Worm (Caenorhabditis elegans) whole organism, L1 larva: ENCODE measurements around the gene Y71H2AM.3.

Source experiments
- C04F5.9 ChIP-seq: sonication (generic microtip); optimal IDR thresholded peaks from 2 replicates; lab custom pipeline; 2016; ENCODE audit warnings: missing genetic modification characterization, missing compliant biosample characterization
- C16A3.4 ChIP-seq: fragments of 150-350 bp; optimal IDR thresholded peaks from 2 replicates; lab custom pipeline; 2014; ENCODE audit warnings: missing biosample characterization, missing genetic modification characterization
- C34B4.2 ChIP-seq: sonication (generic microtip); optimal IDR thresholded peaks from 2 replicates; lab custom pipeline; 2017; ENCODE audit warnings: mild to moderate bottlenecking, missing genetic modification characterization, missing compliant biosample characterization
- F16B12.6 ChIP-seq: fragments of 150-350 bp; optimal IDR thresholded peaks from 2 replicates; lab custom pipeline; 2014; ENCODE audit warnings: missing biosample characterization, missing genetic modification characterization
- Y116A8C.19 ChIP-seq: sonication (generic microtip); optimal IDR thresholded peaks from 2 replicates; lab custom pipeline; 2016; ENCODE audit warnings: missing compliant biosample characterization, missing genetic modification characterization, borderline replicate concordance
- aha-1 ChIP-seq: fragments of 150-350 bp; optimal IDR thresholded peaks from 2 replicates; lab custom pipeline; 2014; ENCODE audit warnings: missing biosample characterization, missing genetic modification characterization
- alr-1 ChIP-seq: fragments of 200-800 bp; sonication (Bioruptor generic); optimal IDR thresholded peaks from 2 replicates; lab custom pipeline; 2018; ENCODE audit warnings: borderline replicate concordance, mild to moderate bottlenecking, missing genetic modification characterization, missing compliant biosample characterization
- aly-2 ChIP-seq: fragments of 150-350 bp; optimal IDR thresholded peaks from 2 replicates; lab custom pipeline; 2014; ENCODE audit warnings: missing biosample characterization, missing genetic modification characterization
- blmp-1 ChIP-seq: fragments of 150-350 bp; optimal IDR thresholded peaks from 2 replicates; lab custom pipeline; 2014; ENCODE audit warnings: missing biosample characterization, missing genetic modification characterization
- ceh-63 ChIP-seq: fragments of 200-800 bp; sonication (Bioruptor generic); optimal IDR thresholded peaks from 2 replicates; lab custom pipeline; 2018; ENCODE audit warnings: mild to moderate bottlenecking, missing genetic modification characterization, missing compliant biosample characterization
- ceh-8 ChIP-seq: fragments of 200-800 bp; sonication (Bioruptor generic); optimal IDR thresholded peaks from 2 replicates; lab custom pipeline; 2018; ENCODE audit warnings: mild to moderate bottlenecking, missing genetic modification characterization, moderate library complexity, missing compliant biosample characterization
- ceh-88 ChIP-seq: fragments of 200-800 bp; sonication (Bioruptor generic); IDR thresholded peaks from 2 replicates; pipeline ENCODE4 v1.3.6; 2022; ENCODE audit warnings: missing genetic modification characterization, missing compliant biosample characterization
- ces-1 ChIP-seq: fragments of 150-350 bp; optimal IDR thresholded peaks from 2 replicates; lab custom pipeline; 2014; ENCODE audit warnings: missing biosample characterization, missing genetic modification reagents, missing genetic modification characterization
- dpl-1 ChIP-seq, 3 experiments: fragments of 150-350 bp in 2 of 3; sonication (generic microtip) in 1 of 3; optimal IDR thresholded peaks; 2 replicates each; lab custom pipeline; 2014 to 2017; ENCODE audit warnings: missing biosample characterization in 3 of 3, missing genetic modification characterization in 3 of 3, missing genetic modification reagents in 3 of 3
- efl-1 ChIP-seq, 4 experiments: fragments of 150-350 bp; optimal IDR thresholded peaks in 3 of 4; peaks in 1 of 4; 1 replicate in 1 of 4; 2 replicates in 3 of 4; lab custom pipeline; 2014; ENCODE audit warnings: missing biosample characterization in 2 of 4, missing genetic modification characterization in 2 of 4, missing genetic modification reagents in 2 of 4
- efl-3 ChIP-seq: fragments of 200-800 bp; sonication (Bioruptor generic); optimal IDR thresholded peaks from 2 replicates; lab custom pipeline; 2018; ENCODE audit warnings: mild to moderate bottlenecking, missing genetic modification characterization, missing compliant biosample characterization
- egl-27 ChIP-seq, 2 experiments: fragments of 150-350 bp in 1 of 2; sonication (generic microtip); optimal IDR thresholded peaks; 3 replicates each; lab custom pipeline; 2017 to 2018; ENCODE audit warnings: missing biosample characterization in 2 of 2, missing genetic modification characterization in 2 of 2, missing genetic modification reagents in 2 of 2
- elt-3 ChIP-seq, 6 experiments: fragments of 150-350 bp in 1 of 6; sonication (generic microtip); optimal IDR thresholded peaks; 2 replicates each; lab custom pipeline; 2017 to 2018; ENCODE audit warnings: missing biosample characterization in 6 of 6, missing genetic modification characterization in 6 of 6, inconsistent platforms in 1 of 6
- fkh-8 ChIP-seq: sonication (generic microtip); optimal IDR thresholded peaks from 2 replicates; lab custom pipeline; 2016; ENCODE audit warnings: mild to moderate bottlenecking, missing genetic modification characterization, missing compliant biosample characterization
- grh-1 ChIP-seq: fragments of 200-800 bp; sonication (Bioruptor generic); IDR thresholded peaks from 2 replicates; pipeline ENCODE4 v1.3.6; 2022; ENCODE audit warnings: missing genetic modification reagents, missing genetic modification characterization, missing compliant biosample characterization
- hlh-4 ChIP-seq: sonication (generic microtip); optimal IDR thresholded peaks from 2 replicates; lab custom pipeline; 2016; ENCODE audit warnings: mild to moderate bottlenecking, missing genetic modification characterization, missing compliant biosample characterization
- isw-1 ChIP-seq: fragments of 200-800 bp; sonication (Bioruptor generic); IDR thresholded peaks from 2 replicates; pipeline ENCODE4 v1.3.6; 2022; ENCODE audit warnings: missing genetic modification characterization, missing compliant biosample characterization
- lin-13 ChIP-seq: fragments of 150-350 bp; optimal IDR thresholded peaks from 2 replicates; lab custom pipeline; 2014; ENCODE audit warnings: missing biosample characterization, missing genetic modification reagents, missing genetic modification characterization
- lin-14 ChIP-seq: fragments of 200-800 bp; sonication (Bioruptor generic); optimal IDR thresholded peaks from 2 replicates; lab custom pipeline; 2018; ENCODE audit warnings: mild to moderate bottlenecking, missing genetic modification characterization, moderate library complexity, missing compliant biosample characterization
- lin-39 ChIP-seq: fragments of 150-350 bp; optimal IDR thresholded peaks from 2 replicates; lab custom pipeline; 2014; ENCODE audit warnings: missing biosample characterization, missing genetic modification reagents, missing genetic modification characterization
- mab-9 ChIP-seq: fragments of 200-800 bp; sonication (Bioruptor generic); IDR thresholded peaks from 2 replicates; pipeline ENCODE4 v1.3.6; 2022; ENCODE audit warnings: missing genetic modification reagents, missing genetic modification characterization, missing compliant biosample characterization
- nhr-12 ChIP-seq: sonication (generic microtip); optimal IDR thresholded peaks from 2 replicates; lab custom pipeline; 2017; ENCODE audit warnings: missing biosample characterization, missing genetic modification characterization
- nhr-19 ChIP-seq: fragments of 200-800 bp; sonication (Bioruptor generic); conservative IDR thresholded peaks from 2 replicates; pipeline ENCODE4 v1.3.6; 2022; ENCODE audit warnings: missing genetic modification characterization, missing compliant biosample characterization
- nhr-47 ChIP-seq: sonication (generic microtip); optimal IDR thresholded peaks from 2 replicates; lab custom pipeline; 2016; ENCODE audit warnings: mild to moderate bottlenecking, missing genetic modification characterization, moderate library complexity, missing compliant biosample characterization
- nhr-71 ChIP-seq: sonication (generic microtip); optimal IDR thresholded peaks from 2 replicates; lab custom pipeline; 2016; ENCODE audit warnings: mild to moderate bottlenecking, missing genetic modification characterization, moderate library complexity, missing compliant biosample characterization
- nhr-77 ChIP-seq: fragments of 150-350 bp; optimal IDR thresholded peaks from 2 replicates; lab custom pipeline; 2014; ENCODE audit warnings: missing biosample characterization, missing genetic modification characterization
- nhr-84 ChIP-seq: sonication (generic microtip); optimal IDR thresholded peaks from 2 replicates; lab custom pipeline; 2017; ENCODE audit warnings: missing biosample characterization, missing genetic modification characterization
- nhr-90 ChIP-seq: sonication (generic microtip); optimal IDR thresholded peaks from 2 replicates; lab custom pipeline; 2016; ENCODE audit warnings: mild to moderate bottlenecking, missing genetic modification characterization, missing compliant biosample characterization; ENCODE audit not compliant: poor library complexity
- pag-3 ChIP-seq: sonication (generic microtip); optimal IDR thresholded peaks from 2 replicates; lab custom pipeline; 2017; ENCODE audit warnings: missing genetic modification characterization, mild to moderate bottlenecking, missing compliant biosample characterization, antibody characterized with exemption, borderline replicate concordance; ENCODE audit not compliant: insufficient read depth
- pax-3 ChIP-seq: fragments of 200-800 bp; sonication (Bioruptor generic); optimal IDR thresholded peaks from 2 replicates; lab custom pipeline; 2018; ENCODE audit warnings: mild to moderate bottlenecking, missing genetic modification characterization, moderate library complexity, missing compliant biosample characterization
- rnt-1 ChIP-seq: sonication (generic microtip); optimal IDR thresholded peaks from 2 replicates; lab custom pipeline; 2016; ENCODE audit warnings: mild to moderate bottlenecking, missing genetic modification characterization, moderate library complexity, missing compliant biosample characterization
- skn-1 ChIP-seq: fragments of 150-350 bp; optimal IDR thresholded peaks from 2 replicates; lab custom pipeline; 2014; ENCODE audit warnings: missing biosample characterization, missing genetic modification characterization
- snu-23 ChIP-seq: sonication (generic microtip); optimal IDR thresholded peaks from 2 replicates; lab custom pipeline; 2016; ENCODE audit warnings: missing genetic modification characterization, missing compliant biosample characterization
- sptf-1 ChIP-seq: fragments of 150-350 bp; optimal IDR thresholded peaks from 2 replicates; lab custom pipeline; 2014; ENCODE audit warnings: missing biosample characterization, missing genetic modification characterization
- sup-37 ChIP-seq: fragments of 200-800 bp; sonication (Bioruptor generic); optimal IDR thresholded peaks from 2 replicates; lab custom pipeline; 2018; ENCODE audit warnings: mild to moderate bottlenecking, missing genetic modification characterization, missing compliant biosample characterization
- tbx-2 ChIP-seq: sonication (generic microtip); optimal IDR thresholded peaks from 2 replicates; lab custom pipeline; 2016; ENCODE audit warnings: missing genetic modification characterization, missing compliant biosample characterization
- unc-130 ChIP-seq: fragments of 150-350 bp; optimal IDR thresholded peaks from 2 replicates; lab custom pipeline; 2017; ENCODE audit warnings: missing biosample characterization, missing genetic modification characterization, inconsistent platforms
- unc-30 ChIP-seq: sonication (generic microtip); optimal IDR thresholded peaks from 2 replicates; lab custom pipeline; 2017; ENCODE audit warnings: missing biosample characterization, missing genetic modification characterization
- xbp-1 ChIP-seq: sonication (generic microtip); optimal IDR thresholded peaks from 2 replicates; lab custom pipeline; 2016; ENCODE audit warnings: missing genetic modification characterization, missing compliant biosample characterization
- zip-4 ChIP-seq: fragments of 200-800 bp; sonication (Bioruptor generic); optimal IDR thresholded peaks from 2 replicates; lab custom pipeline; 2018; ENCODE audit warnings: mild to moderate bottlenecking, missing genetic modification characterization, moderate library complexity, missing compliant biosample characterization
- ztf-11 ChIP-seq, 2 experiments: sonication (generic microtip); optimal IDR thresholded peaks; 2 replicates each; lab custom pipeline; 2016 to 2017; ENCODE audit warnings: missing genetic modification characterization in 2 of 2, missing biosample characterization in 1 of 2, missing compliant biosample characterization in 1 of 2
- ztf-4 ChIP-seq: fragments of 150-350 bp; optimal IDR thresholded peaks from 2 replicates; lab custom pipeline; 2014; ENCODE audit warnings: missing biosample characterization, missing genetic modification characterization

Gene Y71H2AM.3

ce11 chrIII:2780793-2781192 lies 24.4 kb upstream of the Y71H2AM.3 start, which contains the start of gene Y71H2AM.6 (continued):
- TF ChIP-seq C04F5.9 (tag; lab: Kevin White, UChicago): peak; percentile 36
- TF ChIP-seq isw-1 (GFP tag; lab: Robert Waterston, UW): peak; percentile 45
- peak; percentile 59 for TF ChIP-seq nhr-71 (tag; lab: Kevin White, UChicago)
- TF ChIP-seq snu-23 (GFP tag; lab: Kevin White, UChicago): peak; percentile 68
- TF ChIP-seq tbx-2 (tag; lab: Kevin White, UChicago): peak; percentile 59
- TF ChIP-seq skn-1 (tag; lab: Kevin White, UChicago): peak; percentile 18
- no peak for TF ChIP-seq mab-9 (GFP tag; lab: Robert Waterston, UW)
- TF ChIP-seq ztf-11 (tag; optimal IDR thresholded peaks at IDR 0.05; lab: Kevin White, UChicago): no peak
- TF ChIP-seq dpl-1 (GFP tag; optimal IDR thresholded peaks at IDR 0.05; lab: Kevin White, UChicago): peak; percentile 59 to 81 (median 67)
- peak; percentile 39 for TF ChIP-seq lin-39
- TF ChIP-seq aly-2: peak; percentile 20
- TF ChIP-seq grh-1: no peak
- no peak for TF ChIP-seq egl-27 (tag; optimal IDR thresholded peaks at IDR 0.05; lab: Kevin White, UChicago)
- TF ChIP-seq lin-13 (GFP tag; lab: Kevin White, UChicago): no peak
- TF ChIP-seq pag-3 (tag; lab: Kevin White, UChicago): no peak
- peak; percentile 39 for TF ChIP-seq fkh-8 (tag; lab: Kevin White, UChicago)
- peak; percentile 44 for TF ChIP-seq unc-130 (tag; lab: Kevin White, UChicago)
- TF ChIP-seq elt-3 (tag; optimal IDR thresholded peaks at IDR 0.05; lab: Kevin White, UChicago): peak in 1 of 6 experiments; percentile 4
- TF ChIP-seq pax-3: peak; percentile 17
- peak; percentile 46 for TF ChIP-seq nhr-19 (GFP tag; lab: Robert Waterston, UW)
- TF ChIP-seq nhr-84: no peak
- peak; percentile 69 for TF ChIP-seq nhr-47 (tag; lab: Kevin White, UChicago)
- TF ChIP-seq ceh-63 (GFP tag; lab: Kevin White, UChicago): no peak
- TF ChIP-seq efl-3 (GFP tag; lab: Kevin White, UChicago): no peak
- peak; percentile 52 to 67 for TF ChIP-seq efl-1 (optimal IDR thresholded peaks at IDR 0.05; lab: Kevin White, UChicago)
- peak; percentile 74 to 95 for TF ChIP-seq efl-1 (GFP tag; optimal IDR thresholded peaks at IDR 0.05 in 1 of 2; lab: Kevin White, UChicago)
- peak; percentile 44 for TF ChIP-seq C16A3.4 (tag; lab: Kevin White, UChicago)
- no peak for TF ChIP-seq hlh-4 (tag; lab: Kevin White, UChicago)
- TF ChIP-seq nhr-90: peak; percentile 38
- TF ChIP-seq, all 84 proteins: peak for 33

DNA sequence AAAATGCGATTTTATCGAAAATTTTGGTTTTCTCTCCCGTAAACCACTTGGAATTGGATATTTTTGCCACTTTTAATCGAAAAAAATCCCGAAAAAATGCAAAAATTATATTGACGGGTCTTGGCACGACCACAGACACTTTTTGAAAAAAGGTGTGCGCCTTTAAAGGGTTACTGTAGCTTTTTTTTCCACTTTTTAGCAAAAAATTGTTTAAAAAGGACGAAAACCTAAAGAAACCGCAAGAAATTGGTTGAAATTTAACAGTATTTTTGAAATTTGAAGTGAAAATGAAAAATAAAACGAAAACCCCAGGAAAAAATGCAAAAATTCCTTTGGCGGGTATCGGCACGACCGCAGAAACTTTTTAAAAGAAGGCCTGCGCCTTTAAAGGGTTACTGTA lies 23.4 kb upstream of the Y71H2AM.3 start:
- TF ChIP-seq alr-1 (tag; lab: Kevin White, UChicago) (no peak), egl-27 (tag; optimal IDR thresholded peaks at IDR 0.05; lab: Kevin White, UChicago) (no peak), aha-1 (tag; lab: Kevin White, UChicago) (no peak), nhr-90 (no peak), sup-37 (GFP tag; lab: Kevin White, UChicago) (no peak)

ce11 chrIII:2785840-2786239 lies 19.4 kb upstream of the Y71H2AM.3 start, which contains the start of gene Y71H2AM.20:
Y71H2AM.20 (minus strand) TSS chrIII:2785948.
- TF ChIP-seq blmp-1 (tag; lab: Kevin White, UChicago) (peak; percentile 94), skn-1 (tag; lab: Kevin White, UChicago) (peak; percentile 93), sptf-1 (no peak), C34B4.2 (tag; lab: Kevin White, UChicago) (no peak), C16A3.4 (tag; lab: Kevin White, UChicago) (peak; percentile 99), nhr-77 (peak; percentile 93), rnt-1 (peak; percentile 95), unc-30 (tag; lab: Kevin White, UChicago) (no peak), zip-4 (GFP tag; lab: Kevin White, UChicago) (peak; percentile 59), lin-14 (GFP tag; lab: Kevin White, UChicago) (peak; percentile 97), C04F5.9 (tag; lab: Kevin White, UChicago) (peak; percentile 82), tbx-2 (tag; lab: Kevin White, UChicago) (peak; percentile 92), ceh-8 (GFP tag; lab: Kevin White, UChicago) (peak; percentile 86), xbp-1 (tag; lab: Kevin White, UChicago) (peak; percentile 95), nhr-12 (no peak), Y116A8C.19 (no peak), ceh-88 (GFP tag; lab: Robert Waterston, UW) (peak; percentile 88), F16B12.6 (tag; lab: Kevin White, UChicago) (peak; percentile 80), lin-13 (GFP tag; lab: Kevin White, UChicago) (peak; percentile 97), ces-1 (GFP tag; lab: Kevin White, UChicago) (no peak), pag-3 (tag; lab: Kevin White, UChicago) (peak; percentile 56), ztf-11 (tag; optimal IDR thresholded peaks at IDR 0.05; lab: Kevin White, UChicago) (peak in 1 of 2 experiments; percentile 81), ztf-4 (tag; lab: Kevin White, UChicago) (peak; percentile 87)
